Worm (Caenorhabditis elegans) whole organism, mixed stage, embryonic: ENCODE data around the gene C27H5.6.

ENCODE experiments used
- M03D4.4 ChIP-seq: sonication (generic microtip); optimal IDR thresholded peaks from 2 replicates; lab custom pipeline; 2017; ENCODE audit warnings: mild to moderate bottlenecking, missing genetic modification characterization, missing compliant biosample characterization
- bed-3 ChIP-seq: fragments of 200-800 bp; sonication (Bioruptor generic); optimal IDR thresholded peaks from 3 replicates; lab custom pipeline; 2018; ENCODE audit warnings: mild to moderate bottlenecking, missing genetic modification characterization, moderate library complexity, missing compliant biosample characterization
- blmp-1 ChIP-seq: fragments of 150-350 bp; optimal IDR thresholded peaks from 2 replicates; lab custom pipeline; 2014; ENCODE audit warnings: missing biosample characterization, missing genetic modification characterization
- ceh-39 ChIP-seq: fragments of 150-350 bp; optimal IDR thresholded peaks from 2 replicates; lab custom pipeline; 2014; ENCODE audit warnings: missing biosample characterization, missing genetic modification characterization
- ceh-43 ChIP-seq: fragments of 200-800 bp; sonication (Bioruptor generic); optimal IDR thresholded peaks from 2 replicates; lab custom pipeline; 2018; ENCODE audit warnings: mild to moderate bottlenecking, missing genetic modification characterization, moderate library complexity, missing compliant biosample characterization
- ceh-83 ChIP-seq: fragments of 200-800 bp; sonication (Bioruptor generic); optimal IDR thresholded peaks from 2 replicates; lab custom pipeline; 2018; ENCODE audit warnings: mild to moderate bottlenecking, missing genetic modification characterization, missing compliant biosample characterization
- ces-1 ChIP-seq: fragments of 150-350 bp; optimal IDR thresholded peaks from 2 replicates; lab custom pipeline; 2014; ENCODE audit warnings: missing biosample characterization, missing genetic modification reagents, missing genetic modification characterization
- cnd-1 ChIP-seq: fragments of 200-800 bp; sonication (Bioruptor generic); optimal IDR thresholded peaks from 2 replicates; lab custom pipeline; 2018; ENCODE audit warnings: mild to moderate bottlenecking, missing genetic modification characterization, missing compliant biosample characterization
- drap-1 ChIP-seq: fragments of 200-800 bp; sonication (Bioruptor generic); optimal IDR thresholded peaks from 3 replicates; lab custom pipeline; 2018; ENCODE audit warnings: mild to moderate bottlenecking, missing genetic modification characterization, missing compliant biosample characterization
- elt-1 ChIP-seq: sonication (generic microtip); optimal IDR thresholded peaks from 2 replicates; lab custom pipeline; 2017; ENCODE audit warnings: missing genetic modification characterization, mild to moderate bottlenecking, missing compliant biosample characterization, antibody characterized with exemption, moderate library complexity, borderline replicate concordance; ENCODE audit not compliant: insufficient read depth
- elt-3 ChIP-seq: fragments of 150-350 bp; optimal IDR thresholded peaks from 2 replicates; lab custom pipeline; 2014; ENCODE audit warnings: missing biosample characterization, missing genetic modification characterization
- flh-1 ChIP-seq: fragments of 200-800 bp; sonication (Bioruptor generic); optimal IDR thresholded peaks from 2 replicates; lab custom pipeline; 2018; ENCODE audit warnings: mild to moderate bottlenecking, missing genetic modification characterization, moderate library complexity, missing compliant biosample characterization
- ham-2 ChIP-seq: fragments of 200-800 bp; sonication (Bioruptor generic); optimal IDR thresholded peaks from 2 replicates; lab custom pipeline; 2018; ENCODE audit warnings: mild to moderate bottlenecking, missing genetic modification characterization, missing compliant biosample characterization
- hlh-1 ChIP-seq: fragments of 150-350 bp; optimal IDR thresholded peaks from 2 replicates; lab custom pipeline; 2014; ENCODE audit warnings: missing biosample characterization, missing genetic modification reagents, missing genetic modification characterization
- lin-13 ChIP-seq: fragments of 150-350 bp; optimal IDR thresholded peaks from 2 replicates; lab custom pipeline; 2014; ENCODE audit warnings: missing biosample characterization, missing genetic modification characterization
- lin-32 ChIP-seq: fragments of 200-800 bp; sonication (Bioruptor generic); optimal IDR thresholded peaks from 2 replicates; lab custom pipeline; 2018; ENCODE audit warnings: mild to moderate bottlenecking, missing genetic modification characterization, missing compliant biosample characterization
- lsy-2 ChIP-seq: fragments of 150-350 bp; optimal IDR thresholded peaks from 2 replicates; lab custom pipeline; 2014; ENCODE audit warnings: missing biosample characterization, missing genetic modification characterization
- mep-1 ChIP-seq: fragments of 150-350 bp; optimal IDR thresholded peaks from 2 replicates; lab custom pipeline; 2017; ENCODE audit warnings: missing biosample characterization, missing genetic modification reagents, missing genetic modification characterization, inconsistent platforms
- mls-2 ChIP-seq: sonication (generic microtip); optimal IDR thresholded peaks from 2 replicates; lab custom pipeline; 2016; ENCODE audit warnings: mild to moderate bottlenecking, missing genetic modification characterization, moderate library complexity, missing compliant biosample characterization
- nhr-12 ChIP-seq: fragments of 150-350 bp; optimal IDR thresholded peaks from 2 replicates; lab custom pipeline; 2014; ENCODE audit warnings: missing biosample characterization, missing genetic modification characterization
- nhr-2 ChIP-seq: fragments of 150-350 bp; optimal IDR thresholded peaks from 2 replicates; lab custom pipeline; 2014; ENCODE audit warnings: missing biosample characterization, missing genetic modification characterization
- nhr-237 ChIP-seq: fragments of 150-350 bp; optimal IDR thresholded peaks from 2 replicates; lab custom pipeline; 2014; ENCODE audit warnings: missing biosample characterization, missing genetic modification characterization
- nhr-28 ChIP-seq: fragments of 150-350 bp; optimal IDR thresholded peaks from 2 replicates; lab custom pipeline; 2014; ENCODE audit warnings: missing biosample characterization, missing genetic modification characterization
- nhr-76 ChIP-seq: sonication (generic microtip); optimal IDR thresholded peaks from 2 replicates; lab custom pipeline; 2017; ENCODE audit warnings: missing biosample characterization, missing genetic modification characterization
- pha-4 ChIP-seq: fragments of 150-350 bp; optimal IDR thresholded peaks from 2 replicates; lab custom pipeline; 2018; ENCODE audit warnings: missing biosample characterization, missing genetic modification reagents, missing genetic modification characterization
- sem-2 ChIP-seq: fragments of 200-800 bp; sonication (Bioruptor generic); optimal IDR thresholded peaks from 2 replicates; lab custom pipeline; 2018; ENCODE audit warnings: mild to moderate bottlenecking, missing genetic modification characterization, missing compliant biosample characterization
- snpc-4 ChIP-seq: fragments of 150-350 bp; optimal IDR thresholded peaks from 2 replicates; lab custom pipeline; 2014; ENCODE audit warnings: missing biosample characterization, missing genetic modification characterization
- sptf-1 ChIP-seq: sonication (generic microtip); optimal IDR thresholded peaks from 2 replicates; lab custom pipeline; 2017; ENCODE audit warnings: mild to moderate bottlenecking, missing genetic modification characterization, moderate library complexity, missing compliant biosample characterization
- tbx-8 ChIP-seq: fragments of 200-800 bp; sonication (Bioruptor generic); optimal IDR thresholded peaks from 2 replicates; lab custom pipeline; 2018; ENCODE audit warnings: mild to moderate bottlenecking, missing genetic modification characterization, moderate library complexity, missing compliant biosample characterization
- unc-120 ChIP-seq: sonication (generic microtip); optimal IDR thresholded peaks from 2 replicates; lab custom pipeline; 2017; ENCODE audit warnings: missing genetic modification characterization, missing compliant biosample characterization; ENCODE audit not compliant: poor library complexity, severe bottlenecking
- unc-39 ChIP-seq: fragments of 150-350 bp; optimal IDR thresholded peaks from 2 replicates; lab custom pipeline; 2014; ENCODE audit warnings: missing biosample characterization, missing genetic modification characterization
- unc-62 ChIP-seq: fragments of 150-350 bp; optimal IDR thresholded peaks from 2 replicates; lab custom pipeline; 2014; ENCODE audit warnings: missing biosample characterization, missing genetic modification reagents, missing genetic modification characterization
- zip-8 ChIP-seq: fragments of 150-350 bp; optimal IDR thresholded peaks from 2 replicates; lab custom pipeline; 2014; ENCODE audit warnings: missing biosample characterization, missing genetic modification characterization
- ztf-11 ChIP-seq: fragments of 150-350 bp; optimal IDR thresholded peaks from 2 replicates; lab custom pipeline; 2014; ENCODE audit warnings: missing biosample characterization, missing genetic modification characterization

C27H5.6 gene

DNA sequence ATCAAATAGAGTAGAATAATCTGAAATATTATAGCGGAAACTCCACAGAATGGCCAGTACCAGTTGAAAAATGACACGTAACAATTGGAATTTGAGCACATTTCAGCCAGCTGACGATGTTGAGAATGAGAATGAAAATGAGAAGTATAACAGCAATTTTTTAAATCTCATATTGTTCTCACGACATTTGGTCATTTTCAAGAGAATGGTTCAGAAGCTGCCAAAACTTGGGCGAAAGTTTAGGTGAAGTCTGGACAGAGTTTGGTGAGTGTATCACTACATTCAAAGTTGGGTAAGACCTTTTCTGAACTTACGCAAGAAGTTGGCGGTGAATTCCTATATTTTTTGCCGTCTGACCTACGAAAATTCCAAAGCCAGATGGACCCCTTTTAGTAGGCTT is 17.9 kb upstream of the C27H5.6 start, which contains the start of gene srd-58:
TSS of gene srd-58 (minus strand) at position 101 of the 400 bp plus-strand sequence.
- no peak for TF ChIP-seq flh-1
- no peak for TF ChIP-seq bed-3 (GFP tag; lab: Kevin White, UChicago)
- TF ChIP-seq zip-8 = no peak
- no peak for TF ChIP-seq ham-2
- TF ChIP-seq unc-120 = no peak
- no peak for TF ChIP-seq sptf-1 (tag; lab: Kevin White, UChicago)
- TF ChIP-seq ces-1 (GFP tag; lab: Kevin White, UChicago) = no peak
- no peak for TF ChIP-seq hlh-1
- TF ChIP-seq blmp-1 (tag; lab: Kevin White, UChicago) = no peak
- no peak for TF ChIP-seq sem-2 (GFP tag; lab: Kevin White, UChicago)
- no peak for TF ChIP-seq M03D4.4 (tag; lab: Kevin White, UChicago)
- no peak for TF ChIP-seq mls-2 (tag; lab: Kevin White, UChicago)
- no peak for TF ChIP-seq nhr-76 (tag; lab: Kevin White, UChicago)

- no peak for TF ChIP-seq mls-2 (tag; lab: Kevin White, UChicago)
- no peak for TF ChIP-seq bed-3 (GFP tag; lab: Kevin White, UChicago)
- TF ChIP-seq elt-1 (tag; lab: Kevin White, UChicago) = no peak
- TF ChIP-seq ham-2 = no peak
- no peak for TF ChIP-seq ceh-83 (GFP tag; lab: Kevin White, UChicago)
These were observed 16.1 kb upstream of the C27H5.6 start, which contains the start of gene srd-56 for ce11 chrII:7203110-7203509. srd-56 (minus strand) TSS chrII:7203210.

DNA sequence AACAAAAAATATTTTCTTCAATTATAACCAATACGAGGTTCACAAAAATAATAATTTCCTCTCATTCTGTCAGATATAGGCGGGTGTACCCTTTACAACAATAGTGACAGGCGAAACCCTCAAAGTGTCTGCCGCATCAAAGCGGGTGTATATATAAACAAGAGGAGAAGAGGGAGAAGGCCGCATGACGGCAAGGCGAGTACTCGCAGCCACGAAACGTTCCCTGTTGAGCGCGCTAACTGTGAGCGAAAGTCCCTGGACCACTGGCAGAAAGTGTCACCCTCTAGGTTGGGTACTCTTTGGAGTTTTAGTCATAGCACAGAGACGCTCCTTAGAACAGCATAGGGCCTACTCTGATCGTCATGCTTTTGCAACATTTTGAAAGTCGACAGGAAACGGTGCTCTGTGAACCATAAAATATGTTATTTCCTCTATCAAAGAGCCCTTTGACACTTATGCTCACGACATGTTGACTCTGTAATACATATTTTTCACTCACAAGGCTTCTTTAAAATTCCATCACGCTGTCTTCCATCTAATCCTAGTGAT is 13.1 kb upstream of the C27H5.6 start, which contains the start of gene pcrg-1:
TSS of gene pcrg-1 (plus strand) at position 499 of the 549 bp plus-strand sequence.
- TF ChIP-seq mls-2 (tag; lab: Kevin White, UChicago) (peak; percentile 97), elt-1 (tag; lab: Kevin White, UChicago) (peak; percentile 1), ces-1 (GFP tag; lab: Kevin White, UChicago) (no peak), mep-1 (tag; lab: Kevin White, UChicago) (peak; percentile 73), elt-3 (peak; percentile 59), unc-120 (peak; percentile 79), cnd-1 (tag; lab: Kevin White, UChicago) (peak; percentile 95), nhr-12 (no peak), snpc-4 (tag; lab: Kevin White, UChicago) (no peak), unc-62 (GFP tag; lab: Kevin White, UChicago) (peak; percentile 21), nhr-237 (tag; lab: Kevin White, UChicago) (no peak), ceh-43 (peak; percentile 84), lin-13 (tag; lab: Kevin White, UChicago) (peak; percentile 77), nhr-2 (tag; lab: Kevin White, UChicago) (no peak), zip-8 (no peak), ham-2 (peak; percentile 93), ceh-83 (GFP tag; lab: Kevin White, UChicago) (peak; percentile 92), ztf-11 (no peak), lsy-2 (tag; lab: Kevin White, UChicago) (peak; percentile 27), bed-3 (GFP tag; lab: Kevin White, UChicago) (peak; percentile 83), unc-39 (peak; percentile 25), hlh-1 (peak; percentile 63), flh-1 (peak; percentile 82), sptf-1 (tag; lab: Kevin White, UChicago) (peak; percentile 96), M03D4.4 (tag; lab: Kevin White, UChicago) (peak; percentile 92), drap-1 (GFP tag; lab: Kevin White, UChicago) (peak; percentile 94), tbx-8 (peak; percentile 91), pha-4 (peak; percentile 59), sem-2 (GFP tag; lab: Kevin White, UChicago) (peak; percentile 84), lin-32 (peak; percentile 86), nhr-28 (tag; lab: Kevin White, UChicago) (no peak), nhr-76 (tag; lab: Kevin White, UChicago) (no peak)

DNA sequence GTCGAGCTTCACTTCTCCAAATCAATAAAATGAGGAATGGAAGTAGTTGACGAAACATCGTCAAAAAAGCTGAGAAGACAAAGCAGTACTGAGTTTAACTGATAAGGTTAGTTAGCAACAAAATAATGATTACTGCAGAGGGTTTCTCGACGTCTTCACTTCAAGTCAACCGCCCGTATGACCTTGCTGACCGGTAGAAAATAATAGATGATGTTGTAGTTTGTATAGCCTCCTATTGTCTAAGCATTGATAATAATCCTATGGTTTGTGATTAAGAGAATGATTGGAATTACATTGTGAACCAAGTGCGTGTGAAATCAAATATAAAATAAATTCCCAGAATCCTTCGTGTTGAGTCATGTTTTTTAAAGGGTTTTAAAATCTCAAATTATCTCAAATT is 12.3 kb upstream of the C27H5.6 start, which contains the start of gene E04F6.6:
TSS of gene E04F6.6 (minus strand) at position 258 of the 400 bp plus-strand sequence.
- TF ChIP-seq flh-1 (no peak), ham-2 (no peak), nhr-237 (tag; lab: Kevin White, UChicago) (no peak), lin-32 (no peak), zip-8 (no peak), ceh-83 (GFP tag; lab: Kevin White, UChicago) (no peak), ceh-39 (tag; lab: Kevin White, UChicago) (no peak), ces-1 (GFP tag; lab: Kevin White, UChicago) (no peak), snpc-4 (tag; lab: Kevin White, UChicago) (no peak), pha-4 (no peak), ceh-43 (no peak)
